Worm (Caenorhabditis elegans): Measurements from ENCODE around the gene cdc-25.4.

Gene cdc-25.4

DNA sequence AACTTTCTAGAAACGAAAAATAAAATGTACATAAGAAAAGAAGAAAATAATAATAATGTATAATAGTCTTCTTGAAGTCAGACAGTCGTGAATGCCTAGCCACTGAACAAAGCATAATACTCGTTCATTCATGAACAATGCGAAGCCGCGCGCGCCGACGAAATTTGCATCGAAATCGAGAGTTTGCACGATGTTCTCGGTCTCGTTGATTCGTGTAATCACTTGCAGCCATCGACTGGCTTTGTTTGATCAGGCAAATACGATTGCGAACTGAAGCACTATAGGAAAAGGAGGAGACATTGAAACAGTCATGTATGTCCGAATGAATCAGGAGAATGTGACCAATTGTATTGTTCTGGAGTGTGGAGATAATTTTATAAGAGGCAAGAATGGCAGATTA lies 14.5 kb upstream of the cdc-25.4 start:
- TF ChIP-seq blmp-1 (tag; optimal IDR thresholded peaks at IDR 0.05) (peak; percentile 95), F16B12.6 (tag; optimal IDR thresholded peaks at IDR 0.05) (no peak), unc-86 (tag; optimal IDR thresholded peaks at IDR 0.05) (no peak)

ce11 chrII:10203067-10203466 lies 13.8 kb upstream of the cdc-25.4 start:
- TF ChIP-seq unc-130 (tag; optimal IDR thresholded peaks at IDR 0.05) (no peak), rnt-1 (tag; optimal IDR thresholded peaks at IDR 0.05) (peak; percentile 43), blmp-1 (tag; optimal IDR thresholded peaks at IDR 0.05) (peak; percentile 53), unc-98 (GFP tag; IDR thresholded peaks at IDR 0.05) (no peak), nhr-85 (tag) (no peak), nhr-71 (tag; optimal IDR thresholded peaks at IDR 0.05) (peak; percentile 46), vab-15 (tag; optimal IDR thresholded peaks at IDR 0.05) (no peak), dsc-1 (tag; optimal IDR thresholded peaks at IDR 0.05) (peak; percentile 54)

- TF ChIP-seq ets-5 (GFP tag; IDR thresholded peaks at IDR 0.05) (no peak), zag-1 (tag; optimal IDR thresholded peaks at IDR 0.05) (no peak), pax-3 (tag; optimal IDR thresholded peaks at IDR 0.05) (no peak), lin-13 (GFP tag; optimal IDR thresholded peaks at IDR 0.05) (no peak), nhr-71 (tag; optimal IDR thresholded peaks at IDR 0.05) (peak; percentile 5), nhr-11 (tag; optimal IDR thresholded peaks at IDR 0.05) (peak; percentile 26), F16B12.6 (tag; optimal IDR thresholded peaks at IDR 0.05) (no peak), lin-39 (tag; optimal IDR thresholded peaks at IDR 0.05) (no peak), lin-14 (GFP tag; optimal IDR thresholded peaks at IDR 0.05) (peak; percentile 53), ceh-8 (GFP tag; optimal IDR thresholded peaks at IDR 0.05) (no peak), mep-1 (tag; optimal IDR thresholded peaks at IDR 0.05) (no peak), nhr-12 (tag; optimal IDR thresholded peaks at IDR 0.05) (no peak), dsc-1 (tag; optimal IDR thresholded peaks at IDR 0.05) (peak; percentile 27), unc-62 (GFP tag; optimal IDR thresholded peaks at IDR 0.05) (no peak), unc-30 (tag; optimal IDR thresholded peaks at IDR 0.05) (no peak), irx-1 (tag; optimal IDR thresholded peaks at IDR 0.05) (no peak), hlh-4 (tag; optimal IDR thresholded peaks at IDR 0.05) (no peak), fkh-4 (tag; optimal IDR thresholded peaks at IDR 0.05; ENCODE audit: borderline replicate concordance) (no peak), ztf-4 (tag; optimal IDR thresholded peaks at IDR 0.05) (no peak), rnt-1 (tag; optimal IDR thresholded peaks at IDR 0.05) (peak; percentile 41), mdl-1 (tag; optimal IDR thresholded peaks at IDR 0.05) (peak in 1 of 2 experiments; percentile 8), jun-1 (tag; optimal IDR thresholded peaks at IDR 0.05) (no peak), nhr-19 (GFP tag; conservative IDR thresholded peaks at IDR 0.05) (no peak), ceh-82 (tag; optimal IDR thresholded peaks at IDR 0.05) (peak in 1 of 3 experiments; percentile 27), lsy-2 (tag; optimal IDR thresholded peaks at IDR 0.05) (no peak), nhr-84 (tag; optimal IDR thresholded peaks at IDR 0.05) (no peak), lin-35 (GFP tag; optimal IDR thresholded peaks at IDR 0.05) (peak in 1 of 2 experiments; percentile 11), ceh-63 (GFP tag; optimal IDR thresholded peaks at IDR 0.05) (no peak), efl-1 (optimal IDR thresholded peaks at IDR 0.05) (peak in 1 of 2 experiments; percentile 26), efl-1 (GFP tag; optimal IDR thresholded peaks at IDR 0.05 in 1 of 2) (peak in 1 of 2 experiments; percentile 47), nhr-47 (tag; optimal IDR thresholded peaks at IDR 0.05) (peak; percentile 7), egl-27 (tag; optimal IDR thresholded peaks at IDR 0.05) (no peak), unc-86 (tag; optimal IDR thresholded peaks at IDR 0.05) (no peak), efl-3 (GFP tag; optimal IDR thresholded peaks at IDR 0.05) (no peak), snpc-4 (tag; optimal IDR thresholded peaks at IDR 0.05) (no peak)
Measured at ce11 chrII:10202275-10202674, 13.0 kb upstream of the cdc-25.4 start.

All from whole organism, L1 larva.